Fruit fly (Drosophila melanogaster) whole organism, embryonic: ENCODE measurements around the gene Cpr12A.

Experiments used
- ATbp ChIP-seq: fragments of 200-800 bp; sonication (Bioruptor generic); optimal IDR thresholded peaks from 2 replicates; lab custom pipeline; 2017; ENCODE audit warnings: missing biosample characterization, mild to moderate bottlenecking, missing genetic modification characterization, missing genetic modification reagents
- Aef1 ChIP-seq: fragments of 200-800 bp; sonication (Bioruptor generic); IDR thresholded peaks from 3 replicates; pipeline ENCODE4 v1.3.6; 2022; ENCODE audit warnings: missing biosample characterization, missing genetic modification characterization
- Asciz ChIP-seq: fragments of 200-800 bp; sonication (Bioruptor generic); optimal IDR thresholded peaks from 2 replicates; lab custom pipeline; 2017; ENCODE audit warnings: missing biosample characterization, mild to moderate bottlenecking, missing genetic modification characterization, missing genetic modification reagents
- Atf3 ChIP-seq: fragments of 200-800 bp; sonication (Bioruptor generic); optimal IDR thresholded peaks from 3 replicates; lab custom pipeline; 2016; ENCODE audit warnings: missing biosample characterization, missing genetic modification characterization
- Bgb ChIP-seq: fragments of 200-800 bp; sonication (Bioruptor generic); IDR thresholded peaks from 2 replicates; pipeline ENCODE4 v1.3.6; 2022; ENCODE audit warnings: missing biosample characterization, missing genetic modification characterization; ENCODE audit not compliant: partially characterized antibody
- CG10462 ChIP-seq: fragments of 200-800 bp; sonication (Bioruptor generic); optimal IDR thresholded peaks from 2 replicates; lab custom pipeline; 2016; ENCODE audit warnings: missing biosample characterization, missing genetic modification characterization
- CG10654 ChIP-seq: fragments of 200-800 bp; sonication (Bioruptor generic); optimal IDR thresholded peaks from 2 replicates; lab custom pipeline; 2016; ENCODE audit warnings: missing biosample characterization, missing genetic modification characterization
- CG11504 ChIP-seq: fragments of 200-800 bp; sonication (Bioruptor generic); optimal IDR thresholded peaks from 3 replicates; lab custom pipeline; 2019; ENCODE audit warnings: missing biosample characterization, mild to moderate bottlenecking, missing genetic modification characterization, moderate library complexity
- CG13296 ChIP-seq: fragments of 200-800 bp; sonication (Bioruptor generic); optimal IDR thresholded peaks from 3 replicates; lab custom pipeline; 2018; ENCODE audit warnings: missing biosample characterization, mild to moderate bottlenecking, missing genetic modification characterization
- CG14441 ChIP-seq: fragments of 200-800 bp; sonication (Bioruptor generic); IDR thresholded peaks from 2 replicates; pipeline ENCODE4 v1.3.6; 2022; ENCODE audit warnings: missing biosample characterization, missing genetic modification characterization
- CG2120 ChIP-seq: fragments of 200-800 bp; sonication (Bioruptor generic); optimal IDR thresholded peaks from 3 replicates; lab custom pipeline; 2016; ENCODE audit warnings: missing biosample characterization, missing genetic modification characterization
- CG31224 ChIP-seq: fragments of 200-800 bp; sonication (Bioruptor generic); IDR thresholded peaks from 2 replicates; pipeline ENCODE4 v1.3.6; 2022; ENCODE audit warnings: missing biosample characterization, missing genetic modification characterization
- CG3281 ChIP-seq: fragments of 200-800 bp; sonication (Bioruptor generic); optimal IDR thresholded peaks from 3 replicates; lab custom pipeline; 2017; ENCODE audit warnings: missing biosample characterization, mild to moderate bottlenecking, missing genetic modification characterization
- CG33557 ChIP-seq: fragments of 200-800 bp; sonication (Bioruptor generic); optimal IDR thresholded peaks from 2 replicates; lab custom pipeline; 2019; ENCODE audit warnings: missing biosample characterization, mild to moderate bottlenecking, missing genetic modification characterization, moderate library complexity
- CG34376 ChIP-seq: fragments of 200-800 bp; sonication (Bioruptor generic); optimal IDR thresholded peaks from 2 replicates; lab custom pipeline; 2018; ENCODE audit warnings: missing biosample characterization, mild to moderate bottlenecking, missing genetic modification characterization
- CG4854 ChIP-seq: fragments of 200-800 bp; sonication (Bioruptor generic); optimal IDR thresholded peaks from 2 replicates; lab custom pipeline; 2016; ENCODE audit warnings: missing biosample characterization, missing genetic modification characterization, inconsistent platforms
- CG6272 ChIP-seq: fragments of 200-800 bp; sonication (Bioruptor generic); IDR thresholded peaks from 2 replicates; pipeline ENCODE4 v1.3.6; 2022; ENCODE audit warnings: missing biosample characterization, missing genetic modification characterization
- CG6683 ChIP-seq: fragments of 200-800 bp; sonication (Bioruptor generic); optimal IDR thresholded peaks from 2 replicates; lab custom pipeline; 2017; ENCODE audit warnings: missing biosample characterization, mild to moderate bottlenecking, missing genetic modification characterization, missing genetic modification reagents
- CG6689 ChIP-seq: fragments of 200-800 bp; sonication (Bioruptor generic); IDR thresholded peaks from 2 replicates; pipeline ENCODE4 v1.3.6; 2022; ENCODE audit warnings: missing biosample characterization, missing genetic modification characterization
- CG6813 ChIP-seq: fragments of 200-800 bp; sonication (Bioruptor generic); optimal IDR thresholded peaks from 2 replicates; lab custom pipeline; 2017; ENCODE audit warnings: missing biosample characterization, missing genetic modification characterization, mild to moderate bottlenecking, moderate library complexity, missing genetic modification reagents
- CG7839 ChIP-seq: fragments of 200-800 bp; sonication (Bioruptor generic); optimal IDR thresholded peaks from 3 replicates; lab custom pipeline; 2018; ENCODE audit warnings: missing biosample characterization, mild to moderate bottlenecking, missing genetic modification characterization, moderate library complexity
- CG7987 ChIP-seq: fragments of 200-800 bp; sonication (Bioruptor generic); optimal IDR thresholded peaks from 2 replicates; lab custom pipeline; 2018; ENCODE audit warnings: missing biosample characterization, mild to moderate bottlenecking, missing genetic modification characterization, moderate library complexity
- CG8290 ChIP-seq, 3 experiments: fragments of 200-800 bp; sonication (Bioruptor generic); optimal IDR thresholded peaks; 2 replicates each; lab custom pipeline; 2016 to 2019; ENCODE audit warnings: missing biosample characterization in 3 of 3, missing genetic modification characterization in 3 of 3, mild to moderate bottlenecking in 2 of 3, moderate library complexity in 1 of 3
- CG9437 ChIP-seq: fragments of 200-800 bp; sonication (Bioruptor generic); optimal IDR thresholded peaks from 2 replicates; lab custom pipeline; 2018; ENCODE audit warnings: missing biosample characterization, mild to moderate bottlenecking, missing genetic modification characterization
- CG9609 ChIP-seq: fragments of 200-800 bp; sonication (Bioruptor generic); optimal IDR thresholded peaks from 3 replicates; lab custom pipeline; 2016; ENCODE audit warnings: missing biosample characterization, missing genetic modification characterization
- Fer3 ChIP-seq: fragments of 200-800 bp; sonication (Bioruptor generic); optimal IDR thresholded peaks from 2 replicates; lab custom pipeline; 2018; ENCODE audit warnings: missing biosample characterization, mild to moderate bottlenecking, missing genetic modification characterization, moderate library complexity
- Myb ChIP-seq: fragments of 200-800 bp; sonication (Bioruptor generic); optimal IDR thresholded peaks from 2 replicates; lab custom pipeline; 2016; ENCODE audit warnings: missing biosample characterization, missing genetic modification characterization
- Pdp1 ChIP-seq, 2 experiments: fragments of 200-800 bp; sonication (Bioruptor generic); optimal IDR thresholded peaks; 3 replicates each; lab custom pipeline; 2016; ENCODE audit warnings: missing biosample characterization in 2 of 2, missing genetic modification characterization in 2 of 2, mild to moderate bottlenecking in 1 of 2, moderate library complexity in 1 of 2
- Rfx ChIP-seq: fragments of 200-800 bp; sonication (Bioruptor generic); IDR thresholded peaks from 2 replicates; pipeline ENCODE4 v1.3.6; 2022; ENCODE audit warnings: missing biosample characterization, missing genetic modification characterization
- ato ChIP-seq: fragments of 200-800 bp; sonication (Bioruptor generic); IDR thresholded peaks from 2 replicates; pipeline ENCODE4 v1.3.6; 2022; ENCODE audit warnings: missing biosample characterization, missing genetic modification characterization; ENCODE audit not compliant: partially characterized antibody
- bbx ChIP-seq: fragments of 200-800 bp; sonication (Bioruptor generic); IDR thresholded peaks from 2 replicates; pipeline ENCODE4 v1.3.6; 2022; ENCODE audit warnings: missing biosample characterization, missing genetic modification characterization; ENCODE audit not compliant: partially characterized antibody
- chinmo ChIP-seq: fragments of 200-800 bp; sonication (Bioruptor generic); IDR thresholded peaks from 4 replicates; pipeline ENCODE4 v1.3.6; 2022; ENCODE audit warnings: missing biosample characterization, missing genetic modification characterization; ENCODE audit not compliant: partially characterized antibody
- chm ChIP-seq: fragments of 200-800 bp; sonication (Bioruptor generic); IDR thresholded peaks from 2 replicates; pipeline ENCODE4 v1.3.6; 2022; ENCODE audit warnings: missing biosample characterization, missing genetic modification characterization
- corto ChIP-seq: fragments of 200-800 bp; sonication (Bioruptor generic); optimal IDR thresholded peaks from 2 replicates; lab custom pipeline; 2016; ENCODE audit warnings: missing biosample characterization, mild to moderate bottlenecking, missing genetic modification characterization, moderate library complexity
- croc ChIP-seq: fragments of 200-800 bp; sonication (Bioruptor generic); conservative IDR thresholded peaks from 3 replicates; pipeline ENCODE4 v1.3.6; 2022; ENCODE audit warnings: missing biosample characterization, missing genetic modification characterization
- dmrt11E ChIP-seq: fragments of 200-800 bp; sonication (Bioruptor generic); optimal IDR thresholded peaks from 3 replicates; lab custom pipeline; 2018; ENCODE audit warnings: missing biosample characterization, mild to moderate bottlenecking, missing genetic modification characterization, moderate library complexity
- gsb ChIP-seq: fragments of 200-800 bp; sonication (Bioruptor generic); IDR thresholded peaks from 2 replicates; pipeline ENCODE4 v1.3.6; 2022; ENCODE audit warnings: missing biosample characterization, missing genetic modification characterization
- jumu ChIP-seq: fragments of 200-800 bp; sonication (Bioruptor generic); optimal IDR thresholded peaks from 3 replicates; lab custom pipeline; 2016; ENCODE audit warnings: missing biosample characterization, missing genetic modification characterization
- maf-S ChIP-seq: fragments of 200-800 bp; sonication (Bioruptor generic); optimal IDR thresholded peaks from 2 replicates; lab custom pipeline; 2016; ENCODE audit warnings: missing biosample characterization, missing genetic modification characterization
- nerfin-1 ChIP-seq: fragments of 200-800 bp; sonication (Bioruptor generic); optimal IDR thresholded peaks from 3 replicates; lab custom pipeline; 2019; ENCODE audit warnings: missing biosample characterization, mild to moderate bottlenecking, missing genetic modification characterization, moderate library complexity
- nerfin-2 ChIP-seq: fragments of 200-800 bp; sonication (Bioruptor generic); IDR thresholded peaks from 2 replicates; pipeline ENCODE4 v1.3.6; 2022; ENCODE audit warnings: missing biosample characterization, missing genetic modification characterization; ENCODE audit not compliant: partially characterized antibody
- org-1 ChIP-seq: fragments of 200-800 bp; sonication (Bioruptor generic); optimal IDR thresholded peaks from 2 replicates; lab custom pipeline; 2017; ENCODE audit warnings: missing biosample characterization, missing genetic modification characterization
- pum ChIP-seq: fragments of 200-800 bp; sonication (Bioruptor generic); optimal IDR thresholded peaks from 2 replicates; lab custom pipeline; 2016; ENCODE audit warnings: missing biosample characterization, missing genetic modification characterization
- so ChIP-seq: fragments of 200-800 bp; sonication (Bioruptor generic); IDR thresholded peaks from 3 replicates; pipeline ENCODE4 v1.3.6; 2022; ENCODE audit warnings: missing biosample characterization, missing genetic modification characterization
- sug ChIP-seq: fragments of 200-800 bp; optimal IDR thresholded peaks from 2 replicates; lab custom pipeline; 2019; ENCODE audit warnings: missing biosample characterization, mild to moderate bottlenecking, missing genetic modification characterization, moderate library complexity
- tap ChIP-seq: fragments of 200-800 bp; optimal IDR thresholded peaks from 3 replicates; lab custom pipeline; 2019; ENCODE audit warnings: missing biosample characterization, mild to moderate bottlenecking, missing genetic modification characterization, moderate library complexity
- tx ChIP-seq: fragments of 200-800 bp; sonication (Bioruptor generic); optimal IDR thresholded peaks from 2 replicates; lab custom pipeline; 2016; ENCODE audit warnings: missing biosample characterization, missing genetic modification characterization
- unpg ChIP-seq: fragments of 200-800 bp; sonication (Bioruptor generic); optimal IDR thresholded peaks from 3 replicates; lab custom pipeline; 2018; ENCODE audit warnings: missing biosample characterization, mild to moderate bottlenecking, missing genetic modification characterization, moderate library complexity
- vfl ChIP-seq: fragments of 200-800 bp; sonication (Bioruptor generic); optimal IDR thresholded peaks from 2 replicates; lab custom pipeline; 2016; ENCODE audit warnings: missing biosample characterization, missing genetic modification characterization

The Cpr12A gene

DNA sequence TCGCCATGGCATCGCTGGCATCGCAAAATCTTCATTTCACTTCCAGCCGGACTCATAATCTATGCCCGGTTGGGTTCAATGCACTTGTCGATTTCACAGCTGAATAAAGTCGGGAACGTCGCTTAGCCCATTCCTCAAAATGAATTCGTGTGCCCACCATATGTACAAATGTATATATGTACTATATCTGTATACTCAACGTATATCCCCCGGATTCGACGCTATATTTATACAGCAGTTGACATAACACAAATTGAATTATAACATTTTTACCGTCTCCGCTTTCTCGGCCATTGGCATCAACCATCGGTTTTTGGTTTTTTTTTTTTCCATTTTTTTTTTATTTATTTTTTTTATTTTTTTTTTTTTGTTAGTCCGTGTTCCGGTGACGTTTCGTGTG lies 26.8 kb downstream of the Cpr12A start (continued):
- TF ChIP-seq vfl (GFP tag; lab: Kevin White, UChicago), result no peak
- TF ChIP-seq CG8290 (GFP tag; optimal IDR thresholded peaks at IDR 0.05; lab: Kevin White, UChicago), result no peak
- peak in 1 of 2 experiments; percentile 63 for TF ChIP-seq CG8290 (tag; optimal IDR thresholded peaks at IDR 0.05; lab: Kevin White, UChicago)
- TF ChIP-seq CG33557 (GFP tag; lab: Kevin White, UChicago), result no peak
- peak; percentile 13 for TF ChIP-seq CG6683 (GFP tag; lab: Kevin White, UChicago)
- TF ChIP-seq CG13296, result peak; percentile 22
- TF ChIP-seq CG9437 (GFP tag; lab: Kevin White, UChicago), result no peak
- peak; percentile 22 for TF ChIP-seq CG3281
- TF ChIP-seq Rfx (GFP tag; lab: Robert Waterston, UW), result no peak; the same call in 1 of the 2 replicates
- peak; percentile 70 for TF ChIP-seq ATbp (GFP tag; lab: Kevin White, UChicago)
- no peak for TF ChIP-seq Atf3 (GFP tag; lab: Kevin White, UChicago)
- no peak for TF ChIP-seq chinmo (GFP tag; lab: Robert Waterston, UW)
- peak; percentile 29 for TF ChIP-seq Fer3
- no peak for TF ChIP-seq org-1 (GFP tag; lab: Kevin White, UChicago)
- TF ChIP-seq Pdp1 (GFP tag; optimal IDR thresholded peaks at IDR 0.05; lab: Kevin White, UChicago), result peak in 1 of 2 experiments; percentile 37
- TF ChIP-seq CG2120, result peak; percentile 10
- TF ChIP-seq CG7987 (GFP tag; lab: Kevin White, UChicago), result peak; percentile 5
- no peak for TF ChIP-seq chm (GFP tag; lab: Robert Waterston, UW)
- no peak for TF ChIP-seq bbx (GFP tag; lab: Robert Waterston, UW)
- peak; percentile 14 for TF ChIP-seq Asciz (GFP tag; lab: Kevin White, UChicago)
- TF ChIP-seq, all 482 proteins: peak for 62

DNA sequence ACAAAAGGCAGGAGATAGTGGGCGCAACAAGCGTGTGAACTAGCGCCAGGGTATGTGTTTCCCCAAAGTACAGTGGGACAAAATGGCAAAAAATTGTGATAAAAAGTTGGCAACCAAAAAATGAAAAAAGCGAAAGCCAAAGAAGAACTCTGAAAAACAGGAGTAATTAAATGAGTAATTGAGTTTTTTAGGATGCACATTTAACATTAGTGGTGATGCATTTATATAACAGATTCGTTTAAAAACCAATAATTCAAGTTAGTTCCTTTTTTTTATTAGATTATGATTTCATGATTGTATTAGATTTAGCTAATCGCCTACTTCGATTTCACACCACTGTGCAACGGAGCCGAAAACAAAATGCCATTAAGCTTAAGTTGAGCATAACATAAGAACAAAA lies 28.9 kb downstream of the Cpr12A start:
- TF ChIP-seq CG9609 (no peak), CG6272 (GFP tag; lab: Robert Waterston, UW) (no peak), CG14441 (GFP tag; lab: Robert Waterston, UW) (peak; percentile 47), so (0 out of 3 replicates have a peak, but pooled peaks have one; percentile 42), tx (GFP tag; lab: Kevin White, UChicago) (peak; percentile 35), Myb (peak; percentile 28), CG4854 (GFP tag; lab: Kevin White, UChicago) (no peak), CG31224 (GFP tag; lab: Robert Waterston, UW) (0 out of 2 replicates have a peak, but pooled peaks have one; percentile 15), unpg (GFP tag; lab: Kevin White, UChicago) (peak; percentile 65), CG10654 (GFP tag; lab: Kevin White, UChicago) (peak; percentile 27), CG34376 (GFP tag; lab: Kevin White, UChicago) (no peak), Bgb (no peak), CG7839 (tag; lab: Kevin White, UChicago) (peak; percentile 73), corto (GFP tag; lab: Kevin White, UChicago) (no peak), nerfin-2 (GFP tag; lab: Robert Waterston, UW) (no peak), Aef1 (peak; percentile 20; the same call in 1 of the 3 replicates), tap (tag; lab: Kevin White, UChicago) (peak; percentile 22), CG10462 (no peak), croc (peak; percentile 20; the same call in 1 of the 3 replicates), nerfin-1 (tag; lab: Kevin White, UChicago) (peak; percentile 17), sug (tag; lab: Kevin White, UChicago) (no peak), ato (GFP tag; lab: Robert Waterston, UW) (no peak), jumu (GFP tag; lab: Kevin White, UChicago) (peak; percentile 45), gsb (GFP tag; lab: Robert Waterston, UW) (no peak), dmrt11E (tag; lab: Kevin White, UChicago) (peak; percentile 53), CG11504 (tag; lab: Kevin White, UChicago) (peak; percentile 80), CG6813 (GFP tag; lab: Kevin White, UChicago) (no peak), maf-S (GFP tag; lab: Kevin White, UChicago) (peak; percentile 8), pum (peak; percentile 42), CG6689 (GFP tag; lab: Robert Waterston, UW) (peak; percentile 48)
